Fruit fly (Drosophila melanogaster): ENCODE measurements around the gene CG15211.

DNA sequence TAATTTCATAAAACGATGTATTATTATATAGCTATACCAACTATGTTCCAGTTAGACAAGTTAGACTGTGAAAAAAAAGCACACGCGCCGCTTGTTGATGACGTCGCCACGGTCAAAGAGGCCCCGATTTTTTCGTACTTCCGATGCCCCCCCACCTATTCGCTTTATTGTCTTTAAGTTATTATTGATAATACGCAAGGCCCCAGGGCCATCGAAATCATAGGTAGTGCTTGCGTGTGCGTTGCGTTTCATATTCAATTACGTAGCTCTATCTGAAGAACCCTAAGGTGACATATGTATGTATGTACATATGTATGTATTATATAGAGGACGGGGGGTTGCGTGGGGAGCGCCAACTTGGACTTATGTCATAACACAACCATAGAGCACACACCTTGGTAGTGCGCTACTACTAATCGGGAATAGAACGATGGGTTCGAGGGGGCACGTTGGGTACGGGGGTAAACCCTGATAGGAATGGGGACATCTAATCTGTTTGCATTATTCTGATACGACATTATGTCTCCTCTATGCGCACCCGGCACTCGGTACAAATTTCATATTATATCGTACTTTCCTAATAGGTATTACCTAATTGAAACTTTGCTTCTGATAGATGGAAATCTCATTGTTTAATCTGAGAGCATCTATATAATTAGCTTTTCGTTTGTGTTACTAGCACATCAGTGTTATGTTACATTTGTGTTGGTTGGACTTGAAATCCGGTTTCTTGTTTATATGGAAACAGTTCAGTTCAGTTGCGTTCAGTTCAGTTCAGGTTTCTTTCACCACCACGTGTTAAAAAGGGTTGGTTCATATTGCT lies 32.5 kb upstream of the CG15211 start:
- TF ChIP-seq CG9948 (tag; optimal IDR thresholded peaks at IDR 0.05) (no peak), CG4496 (GFP tag; IDR thresholded peaks at IDR 0.05) (no peak), CG10348 (GFP tag; IDR thresholded peaks at IDR 0.05) (no peak), CG8301 (tag; optimal IDR thresholded peaks at IDR 0.05) (no peak), CG8159 (tag; optimal IDR thresholded peaks at IDR 0.05) (no peak), EcR (GFP tag; optimal IDR thresholded peaks at IDR 0.05) (no peak), Ets98B (GFP tag; IDR thresholded peaks at IDR 0.05) (no peak)
